Fruit fly (Drosophila melanogaster) whole organism, pupa: ENCODE measurements around the gene CG7988.

Source experiments
- CG10348 ChIP-seq: fragments of 200-800 bp; sonication (Bioruptor generic); IDR thresholded peaks from 2 replicates; pipeline ENCODE4 v1.3.6; 2022; ENCODE audit warnings: missing biosample characterization, missing genetic modification characterization
- CG12605 ChIP-seq: fragments of 200-800 bp; sonication (Bioruptor generic); IDR thresholded peaks from 2 replicates; pipeline ENCODE4 v1.3.6; 2022; ENCODE audit warnings: missing biosample characterization, missing genetic modification characterization
- CG13204 ChIP-seq: fragments of 200-800 bp; sonication (Bioruptor generic); optimal IDR thresholded peaks from 2 replicates; lab custom pipeline; 2018; ENCODE audit warnings: missing biosample characterization, mild to moderate bottlenecking, missing genetic modification characterization, moderate library complexity
- CG14655 ChIP-seq: fragments of 200-800 bp; sonication (Bioruptor generic); optimal IDR thresholded peaks from 3 replicates; lab custom pipeline; 2017; ENCODE audit warnings: mild to moderate bottlenecking, missing biosample characterization, missing genetic modification reagents, missing genetic modification characterization
- CG15710 ChIP-seq: fragments of 200-800 bp; sonication (Bioruptor generic); optimal IDR thresholded peaks from 2 replicates; lab custom pipeline; 2018; ENCODE audit warnings: missing biosample characterization, mild to moderate bottlenecking, missing genetic modification characterization, moderate library complexity
- CG17806 ChIP-seq: fragments of 200-800 bp; sonication (Bioruptor generic); optimal IDR thresholded peaks from 2 replicates; lab custom pipeline; 2018; ENCODE audit warnings: missing biosample characterization, mild to moderate bottlenecking, missing genetic modification characterization, moderate library complexity
- CG32121 ChIP-seq: fragments of 200-800 bp; sonication (Bioruptor generic); IDR thresholded peaks from 2 replicates; pipeline ENCODE4 v1.3.6; 2022; ENCODE audit warnings: missing biosample characterization, missing genetic modification characterization
- CG34367 ChIP-seq: fragments of 200-800 bp; sonication (Bioruptor generic); optimal IDR thresholded peaks from 2 replicates; lab custom pipeline; 2018; ENCODE audit warnings: missing biosample characterization, mild to moderate bottlenecking, missing genetic modification characterization
- CG4496 ChIP-seq: fragments of 200-800 bp; sonication (Bioruptor generic); IDR thresholded peaks from 3 replicates; pipeline ENCODE4 v1.3.6; 2022; ENCODE audit warnings: missing biosample characterization, missing genetic modification characterization
- CG8159 ChIP-seq: fragments of 200-800 bp; sonication (Bioruptor generic); optimal IDR thresholded peaks from 3 replicates; lab custom pipeline; 2018; ENCODE audit warnings: missing biosample characterization, mild to moderate bottlenecking, missing genetic modification characterization, moderate library complexity
- CG8301 ChIP-seq: fragments of 200-800 bp; sonication (Bioruptor generic); optimal IDR thresholded peaks from 2 replicates; lab custom pipeline; 2018; ENCODE audit warnings: missing biosample characterization, mild to moderate bottlenecking, missing genetic modification characterization
- CG9948 ChIP-seq: fragments of 200-800 bp; sonication (Bioruptor generic); optimal IDR thresholded peaks from 2 replicates; lab custom pipeline; 2018; ENCODE audit warnings: missing biosample characterization, mild to moderate bottlenecking, missing genetic modification characterization, moderate library complexity
- D1 ChIP-seq: fragments of 200-800 bp; sonication (Bioruptor generic); optimal IDR thresholded peaks from 2 replicates; lab custom pipeline; 2018; ENCODE audit warnings: missing biosample characterization, mild to moderate bottlenecking, missing genetic modification characterization, moderate library complexity
- EcR ChIP-seq: fragments of 200-800 bp; sonication (Bioruptor generic); optimal IDR thresholded peaks from 3 replicates; lab custom pipeline; 2019; ENCODE audit warnings: missing biosample characterization, missing genetic modification characterization, mild to moderate bottlenecking, moderate library complexity, missing genetic modification reagents
- Ets98B ChIP-seq: fragments of 200-800 bp; sonication (Bioruptor generic); IDR thresholded peaks from 2 replicates; pipeline ENCODE4 v1.3.6; 2022; ENCODE audit warnings: missing biosample characterization, missing genetic modification characterization
- Pif1A ChIP-seq: fragments of 200-800 bp; sonication (Bioruptor generic); optimal IDR thresholded peaks from 3 replicates; lab custom pipeline; 2016; ENCODE audit warnings: missing biosample characterization, missing genetic modification characterization
- Pif1B ChIP-seq: fragments of 200-800 bp; sonication (Bioruptor generic); optimal IDR thresholded peaks from 3 replicates; lab custom pipeline; 2016; ENCODE audit warnings: missing biosample characterization, missing genetic modification characterization
- Snoo ChIP-seq: fragments of 200-800 bp; sonication (Bioruptor generic); optimal IDR thresholded peaks from 3 replicates; lab custom pipeline; 2017; ENCODE audit warnings: missing biosample characterization, mild to moderate bottlenecking, missing genetic modification characterization, inconsistent platforms
- fd96Ca ChIP-seq: fragments of 200-800 bp; sonication (Bioruptor generic); IDR thresholded peaks from 3 replicates; pipeline ENCODE4 v1.3.6; 2022; ENCODE audit warnings: missing biosample characterization, missing genetic modification characterization
- gl ChIP-seq: fragments of 200-800 bp; sonication (Bioruptor generic); optimal IDR thresholded peaks from 2 replicates; lab custom pipeline; 2018; ENCODE audit warnings: missing biosample characterization, mild to moderate bottlenecking, missing genetic modification characterization
- rn ChIP-seq: fragments of 200-800 bp; sonication (Bioruptor generic); IDR thresholded peaks from 2 replicates; pipeline ENCODE4 v1.3.6; 2022; ENCODE audit warnings: missing biosample characterization, missing genetic modification characterization

Gene CG7988

dm6 chr3R:18220211-18220749 is at the start of gene CG7988, which contains the start of gene CG7183:
Gene CG7988, plus strand, starts transcription at chr3R:18220526.
Gene CG7183, minus strand, starts transcription at chr3R:18220699.
- TF ChIP-seq fd96Ca (GFP tag; lab: Robert Waterston, UW) (no peak), EcR (GFP tag; lab: Kevin White, UChicago) (no peak), CG34367 (tag; lab: Kevin White, UChicago) (peak; percentile 98), CG10348 (GFP tag; lab: Robert Waterston, UW) (peak; percentile 93), CG8159 (tag; lab: Kevin White, UChicago) (peak; percentile 99), CG8301 (peak; percentile 97), D1 (no peak), CG15710 (tag; lab: Kevin White, UChicago) (peak; percentile 99), CG13204 (GFP tag; lab: Kevin White, UChicago) (no peak), CG4496 (GFP tag; lab: Robert Waterston, UW) (peak; percentile 98), rn (GFP tag; lab: Robert Waterston, UW) (peak; percentile 98), CG9948 (tag; lab: Kevin White, UChicago) (peak; percentile 99), gl (tag; lab: Kevin White, UChicago) (peak; percentile 91), Ets98B (GFP tag; lab: Robert Waterston, UW) (peak; percentile 96), CG32121 (GFP tag; lab: Robert Waterston, UW) (peak; percentile 98), CG17806 (tag; lab: Kevin White, UChicago) (peak; percentile 98), CG12605 (GFP tag; lab: Robert Waterston, UW) (peak; percentile 98), CG14655 (GFP tag; lab: Kevin White, UChicago) (peak; percentile 96), Pif1B (GFP tag; lab: Kevin White, UChicago) (peak; percentile 90), Snoo (tag; lab: Kevin White, UChicago) (peak; percentile 98), Pif1A (GFP tag; lab: Kevin White, UChicago) (peak; percentile 94)
- TF ChIP-seq, all 21 proteins: peak for 17

dm6 chr3R:18171983-18172967 is 48.1 kb upstream of the CG7988 start:
- TF ChIP-seq CG8159 (tag; lab: Kevin White, UChicago) (peak; percentile 80), CG10348 (GFP tag; lab: Robert Waterston, UW) (no peak; the same call in 1 of the 2 replicates), CG13204 (GFP tag; lab: Kevin White, UChicago) (no peak), CG12605 (GFP tag; lab: Robert Waterston, UW) (peak; percentile 70), CG32121 (GFP tag; lab: Robert Waterston, UW) (peak; percentile 78), CG8301 (peak; percentile 85), Pif1B (GFP tag; lab: Kevin White, UChicago) (peak; percentile 56), CG4496 (GFP tag; lab: Robert Waterston, UW) (peak; percentile 79), CG14655 (GFP tag; lab: Kevin White, UChicago) (no peak), D1 (no peak), EcR (GFP tag; lab: Kevin White, UChicago) (no peak), fd96Ca (GFP tag; lab: Robert Waterston, UW) (0 out of 3 replicates have a peak, but pooled peaks have one; percentile 58), rn (GFP tag; lab: Robert Waterston, UW) (0 out of 2 replicates have a peak, but pooled peaks have one; percentile 26), Ets98B (GFP tag; lab: Robert Waterston, UW) (peak; percentile 62), gl (tag; lab: Kevin White, UChicago) (no peak), Snoo (tag; lab: Kevin White, UChicago) (peak; percentile 71), Pif1A (GFP tag; lab: Kevin White, UChicago) (no peak), CG17806 (tag; lab: Kevin White, UChicago) (peak; percentile 63), CG34367 (tag; lab: Kevin White, UChicago) (no peak), CG9948 (tag; lab: Kevin White, UChicago) (peak; percentile 73), CG15710 (tag; lab: Kevin White, UChicago) (peak; percentile 65)

- TF ChIP-seq gl (tag; lab: Kevin White, UChicago) (no peak), CG17806 (tag; lab: Kevin White, UChicago) (no peak), CG32121 (GFP tag; lab: Robert Waterston, UW) (peak; percentile 23; the same call in 1 of the 2 replicates)
- TF ChIP-seq, all 21 proteins: peak for 1
Observed at dm6 chr3R:18183244-18183643, 37.1 kb upstream of the CG7988 start, which contains the start of gene cdm. Gene cdm, minus strand, starts transcription at chr3R:18183479.

- TF ChIP-seq rn (GFP tag; lab: Robert Waterston, UW) (no peak; the same call in 1 of the 2 replicates), CG4496 (GFP tag; lab: Robert Waterston, UW) (peak; percentile 69; the same call in 2 of the 3 replicates), D1 (no peak), CG9948 (tag; lab: Kevin White, UChicago) (peak; percentile 37), Pif1A (GFP tag; lab: Kevin White, UChicago) (no peak), CG32121 (GFP tag; lab: Robert Waterston, UW) (peak; percentile 45), CG15710 (tag; lab: Kevin White, UChicago) (peak; percentile 51), Snoo (tag; lab: Kevin White, UChicago) (peak; percentile 36), CG17806 (tag; lab: Kevin White, UChicago) (peak; percentile 53), CG8159 (tag; lab: Kevin White, UChicago) (peak; percentile 51), Ets98B (GFP tag; lab: Robert Waterston, UW) (peak; percentile 23)
Observed at dm6 chr3R:18185385-18185784, 34.9 kb upstream of the CG7988 start, which contains the start of the genes Arp5 and CG7208. Gene Arp5, plus strand, starts transcription at chr3R:18185498. Gene CG7208, minus strand, starts transcription at chr3R:18185715.
